Worm (Caenorhabditis elegans) whole organism, midembryonic: ENCODE results near the gene ags-3.

Source experiments
- ztf-23 ChIP-seq: fragments of 200-800 bp; sonication (Bioruptor generic); IDR thresholded peaks from 2 replicates; pipeline ENCODE4 v1.3.6; 2022; ENCODE audit warnings: missing genetic modification reagents, missing genetic modification characterization, missing compliant biosample characterization
- ztf-29 ChIP-seq: fragments of 200-800 bp; sonication (Bioruptor generic); IDR thresholded peaks from 2 replicates; pipeline ENCODE4 v1.3.6; 2022; ENCODE audit warnings: missing genetic modification reagents, missing genetic modification characterization, missing compliant biosample characterization

ce11 chrX:5279170-5279635 lies 24.2 kb downstream of the ags-3 start, which contains the start of gene Y34B4A.2:
- no peak for TF ChIP-seq ztf-23 (GFP tag; lab: Robert Waterston, UW)
- no peak for TF ChIP-seq ztf-29
